Worm (Caenorhabditis elegans): ENCODE measurements around the gene C25G6.1.

ce11 chrX:1265336-1265735, 5.4 kb upstream of the C25G6.1 start:
- no peak for TF ChIP-seq fkh-10 (GFP tag; optimal IDR thresholded peaks at IDR 0.05)
- no peak for TF ChIP-seq nhr-77 (tag; optimal IDR thresholded peaks at IDR 0.05)
- no peak for TF ChIP-seq nhr-90 (tag; optimal IDR thresholded peaks at IDR 0.05; ENCODE audit: poor library complexity)
- no peak for TF ChIP-seq rnt-1 (tag; optimal IDR thresholded peaks at IDR 0.05)
- no peak for TF ChIP-seq ceh-90 (tag; optimal IDR thresholded peaks at IDR 0.05)
- no peak for TF ChIP-seq aly-2 (tag; optimal IDR thresholded peaks at IDR 0.05)
- no peak for TF ChIP-seq nhr-28 (tag; optimal IDR thresholded peaks at IDR 0.05)
- no peak for TF ChIP-seq grh-1 (GFP tag; IDR thresholded peaks at IDR 0.05)
- no peak for TF ChIP-seq nhr-12 (tag; optimal IDR thresholded peaks at IDR 0.05)
- TF ChIP-seq nhr-237 (tag; optimal IDR thresholded peaks at IDR 0.05) = no peak
- no peak for TF ChIP-seq ama-1 (optimal IDR thresholded peaks at IDR 0.05)
- TF ChIP-seq lin-35 (GFP tag; optimal IDR thresholded peaks at IDR 0.05) = no peak
- TF ChIP-seq zag-1 (tag; optimal IDR thresholded peaks at IDR 0.05) = no peak
